Worm (Caenorhabditis elegans) whole organism, late embryonic: Measurements from ENCODE around the gene Y46D2A.3.

Experiments used
- nhr-11 ChIP-seq: fragments of 150-350 bp; optimal IDR thresholded peaks from 2 replicates; lab custom pipeline; 2014; ENCODE audit warnings: missing biosample characterization, missing genetic modification characterization
- nhr-232 ChIP-seq: sonication (generic microtip); optimal IDR thresholded peaks from 2 replicates; lab custom pipeline; 2016; ENCODE audit warnings: missing genetic modification characterization, missing compliant biosample characterization
- npax-4 ChIP-seq: sonication (generic microtip); optimal IDR thresholded peaks from 2 replicates; lab custom pipeline; 2016; ENCODE audit warnings: missing genetic modification characterization, missing compliant biosample characterization
- pag-3 ChIP-seq: sonication (generic microtip); optimal IDR thresholded peaks from 2 replicates; lab custom pipeline; 2016; ENCODE audit warnings: missing compliant biosample characterization, missing genetic modification characterization, borderline replicate concordance
- sox-4 ChIP-seq: sonication (generic microtip); optimal IDR thresholded peaks from 2 replicates; lab custom pipeline; 2017; ENCODE audit warnings: mild to moderate bottlenecking, missing genetic modification characterization, inconsistent platforms, missing compliant biosample characterization
- tbx-2 ChIP-seq: sonication (generic microtip); optimal IDR thresholded peaks from 2 replicates; lab custom pipeline; 2016; ENCODE audit warnings: missing genetic modification characterization, missing compliant biosample characterization
- ztf-16 ChIP-seq: sonication (generic microtip); optimal IDR thresholded peaks from 2 replicates; lab custom pipeline; 2017; ENCODE audit warnings: missing genetic modification characterization, missing compliant biosample characterization

DNA sequence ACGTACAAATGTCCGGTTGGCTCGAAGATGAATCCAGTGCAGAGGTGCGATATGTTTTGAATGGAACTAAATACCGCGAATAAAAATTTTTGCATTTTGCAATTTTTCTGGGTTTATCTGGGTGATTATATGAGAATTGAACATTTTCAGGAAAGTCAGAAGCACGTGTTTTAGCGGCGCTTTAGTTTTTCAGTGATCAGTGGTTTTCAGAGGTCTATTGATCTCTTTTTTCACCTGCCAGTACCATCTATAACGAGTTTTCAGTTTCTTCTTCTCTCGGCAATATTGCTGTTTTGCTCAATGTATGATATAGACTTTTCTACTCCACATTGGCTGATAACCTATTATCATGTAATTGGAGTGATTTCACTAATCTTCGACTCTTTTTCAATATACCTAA lies 39.9 kb downstream of the Y46D2A.3 start, which contains the start of gene sri-63:
- TF ChIP-seq nhr-11 (tag; lab: Kevin White, UChicago): no peak
- no peak for TF ChIP-seq tbx-2
- no peak for TF ChIP-seq nhr-232 (tag; lab: Kevin White, UChicago)
- no peak for TF ChIP-seq npax-4
- no peak for TF ChIP-seq sox-4 (tag; lab: Kevin White, UChicago)
- no peak for TF ChIP-seq pag-3 (tag; lab: Kevin White, UChicago)
- TF ChIP-seq ztf-16 (tag; lab: Kevin White, UChicago): no peak
